Fruit fly (Drosophila melanogaster) whole organism, embryonic: ENCODE measurements around the gene Der-2.
A peak's percentile ranks its signal among the peaks of the same experiment; 100 is the strongest.

ENCODE experiments used
- Abd-B ChIP-seq: fragments of 200-800 bp; sonication (Bioruptor generic); optimal IDR thresholded peaks from 2 replicates; lab custom pipeline; 2018; ENCODE audit warnings: missing biosample characterization, mild to moderate bottlenecking, missing genetic modification characterization, moderate library complexity
- Ada2b ChIP-seq: fragments of 200-800 bp; sonication (Bioruptor generic); IDR thresholded peaks from 2 replicates; pipeline ENCODE4 v1.3.6; 2022; ENCODE audit warnings: missing biosample characterization, missing genetic modification characterization
- BtbVII ChIP-seq: fragments of 200-800 bp; sonication (Bioruptor generic); optimal IDR thresholded peaks from 3 replicates; lab custom pipeline; 2017; ENCODE audit warnings: missing biosample characterization, mild to moderate bottlenecking, missing genetic modification characterization
- CG12155 ChIP-seq: fragments of 200-800 bp; sonication (Bioruptor generic); optimal IDR thresholded peaks from 3 replicates; lab custom pipeline; 2016; ENCODE audit warnings: missing biosample characterization, missing genetic modification characterization
- CG12769 ChIP-seq: fragments of 200-800 bp; sonication (Bioruptor generic); optimal IDR thresholded peaks from 2 replicates; lab custom pipeline; 2019; ENCODE audit warnings: missing biosample characterization, mild to moderate bottlenecking, missing genetic modification characterization, moderate library complexity
- CG13624 ChIP-seq: fragments of 200-800 bp; sonication (Bioruptor generic); optimal IDR thresholded peaks from 2 replicates; lab custom pipeline; 2016; ENCODE audit warnings: missing biosample characterization, missing genetic modification characterization
- CG1529 ChIP-seq: fragments of 200-800 bp; sonication (Bioruptor generic); optimal IDR thresholded peaks from 3 replicates; lab custom pipeline; 2018; ENCODE audit warnings: missing biosample characterization, missing genetic modification characterization
- CG16863 ChIP-seq: fragments of 200-800 bp; sonication (Bioruptor generic); optimal IDR thresholded peaks from 3 replicates; lab custom pipeline; 2016; ENCODE audit warnings: missing biosample characterization, missing genetic modification characterization
- CG17912 ChIP-seq: fragments of 200-800 bp; sonication (Bioruptor generic); optimal IDR thresholded peaks from 2 replicates; lab custom pipeline; 2018; ENCODE audit warnings: missing biosample characterization, mild to moderate bottlenecking, missing genetic modification characterization
- CG2120 ChIP-seq: fragments of 200-800 bp; sonication (Bioruptor generic); optimal IDR thresholded peaks from 3 replicates; lab custom pipeline; 2016; ENCODE audit warnings: missing biosample characterization, missing genetic modification characterization
- CG33557 ChIP-seq: fragments of 200-800 bp; sonication (Bioruptor generic); optimal IDR thresholded peaks from 2 replicates; lab custom pipeline; 2019; ENCODE audit warnings: missing biosample characterization, mild to moderate bottlenecking, missing genetic modification characterization, moderate library complexity
- CG4328 ChIP-seq: fragments of 200-800 bp; sonication (Bioruptor generic); optimal IDR thresholded peaks from 3 replicates; lab custom pipeline; 2017; ENCODE audit warnings: missing biosample characterization, missing genetic modification reagents, missing genetic modification characterization
- CG4707 ChIP-seq: fragments of 200-800 bp; sonication (Bioruptor generic); optimal IDR thresholded peaks from 2 replicates; lab custom pipeline; 2018; ENCODE audit warnings: missing biosample characterization, mild to moderate bottlenecking, missing genetic modification characterization, moderate library complexity
- CG4854 ChIP-seq: fragments of 200-800 bp; sonication (Bioruptor generic); optimal IDR thresholded peaks from 2 replicates; lab custom pipeline; 2016; ENCODE audit warnings: missing biosample characterization, missing genetic modification characterization, inconsistent platforms
- CG6254 ChIP-seq: fragments of 200-800 bp; sonication (Bioruptor generic); optimal IDR thresholded peaks from 3 replicates; lab custom pipeline; 2017; ENCODE audit warnings: mild to moderate bottlenecking, missing biosample characterization, missing genetic modification reagents, missing genetic modification characterization
- CG7357 ChIP-seq: fragments of 200-800 bp; sonication (Bioruptor generic); IDR thresholded peaks from 3 replicates; pipeline ENCODE4 v1.3.6; 2022; ENCODE audit warnings: missing biosample characterization, missing genetic modification characterization
- CG7987 ChIP-seq: fragments of 200-800 bp; sonication (Bioruptor generic); optimal IDR thresholded peaks from 2 replicates; lab custom pipeline; 2018; ENCODE audit warnings: missing biosample characterization, mild to moderate bottlenecking, missing genetic modification characterization, moderate library complexity
- CG8765 ChIP-seq: fragments of 200-800 bp; sonication (Bioruptor generic); IDR thresholded peaks from 2 replicates; pipeline ENCODE4 v1.3.6; 2022; ENCODE audit warnings: missing biosample characterization, missing genetic modification characterization
- CG8944 ChIP-seq: fragments of 200-800 bp; sonication (Bioruptor generic); optimal IDR thresholded peaks from 3 replicates; lab custom pipeline; 2016; ENCODE audit warnings: missing biosample characterization, missing genetic modification characterization
- D ChIP-seq, 2 experiments: fragments of 200-800 bp in 1 of 2; fragments of >200 bp in 1 of 2; sonication (Bioruptor generic) in 1 of 2; optimal IDR thresholded peaks; 2 replicates in 1 of 2; 3 replicates in 1 of 2; lab custom pipeline; 2017; ENCODE audit warnings: mild to moderate bottlenecking in 1 of 2, missing biosample characterization in 1 of 2, missing genetic modification characterization in 1 of 2, missing genetic modification reagents in 1 of 2
- Elba2 ChIP-seq: fragments of 200-800 bp; sonication (Bioruptor generic); optimal IDR thresholded peaks from 3 replicates; lab custom pipeline; 2016; ENCODE audit warnings: missing biosample characterization, missing genetic modification characterization
- Ets97D ChIP-seq: fragments of 200-800 bp; sonication (Bioruptor generic); optimal IDR thresholded peaks from 3 replicates; lab custom pipeline; 2016; ENCODE audit warnings: missing biosample characterization, missing genetic modification characterization
- HLH54F ChIP-seq: fragments of 200-800 bp; sonication (Bioruptor generic); optimal IDR thresholded peaks from 3 replicates; lab custom pipeline; 2016; ENCODE audit warnings: missing biosample characterization, missing genetic modification characterization
- Hmx ChIP-seq: fragments of 200-800 bp; sonication (Bioruptor generic); optimal IDR thresholded peaks from 2 replicates; lab custom pipeline; 2016; ENCODE audit warnings: missing biosample characterization, missing genetic modification characterization
- NfI ChIP-seq: fragments of 200-800 bp; sonication (Bioruptor generic); optimal IDR thresholded peaks from 3 replicates; lab custom pipeline; 2018; ENCODE audit warnings: missing biosample characterization, mild to moderate bottlenecking, missing genetic modification characterization, moderate library complexity
- Rfx ChIP-seq: fragments of 200-800 bp; sonication (Bioruptor generic); IDR thresholded peaks from 2 replicates; pipeline ENCODE4 v1.3.6; 2022; ENCODE audit warnings: missing biosample characterization, missing genetic modification characterization
- Ssrp ChIP-seq: fragments of 200-800 bp; sonication (Bioruptor generic); optimal IDR thresholded peaks from 2 replicates; lab custom pipeline; 2018; ENCODE audit warnings: missing biosample characterization, mild to moderate bottlenecking, missing genetic modification characterization, moderate library complexity
- Trl ChIP-seq, 3 experiments: fragments of >200 bp in 2 of 3; fragments of 200-800 bp in 1 of 3; sonication (Bioruptor generic) in 1 of 3; optimal IDR thresholded peaks; 2 replicates in 1 of 3; 3 replicates in 2 of 3; lab custom pipeline; 2016 to 2017; ENCODE audit warnings: missing biosample characterization in 1 of 3, missing genetic modification characterization in 1 of 3
- ap ChIP-seq: fragments of 200-800 bp; sonication (Bioruptor generic); IDR thresholded peaks from 2 replicates; pipeline ENCODE4 v1.3.6; 2022; ENCODE audit warnings: missing biosample characterization, missing genetic modification characterization
- az2 ChIP-seq: fragments of 200-800 bp; sonication (Bioruptor generic); optimal IDR thresholded peaks from 3 replicates; lab custom pipeline; 2016; ENCODE audit warnings: missing biosample characterization, missing genetic modification characterization
- caup ChIP-seq: fragments of 200-800 bp; sonication (Bioruptor generic); optimal IDR thresholded peaks from 3 replicates; lab custom pipeline; 2017; ENCODE audit warnings: missing biosample characterization, mild to moderate bottlenecking, missing genetic modification characterization, moderate library complexity; ENCODE audit not compliant: severe bottlenecking
- ci ChIP-seq: fragments of 200-800 bp; sonication (Bioruptor generic); IDR thresholded peaks from 3 replicates; pipeline ENCODE4 v1.3.6; 2022; ENCODE audit warnings: missing biosample characterization, missing genetic modification characterization
- danr ChIP-seq: fragments of 200-800 bp; sonication (Bioruptor generic); IDR thresholded peaks from 2 replicates; pipeline ENCODE4 v1.3.6; 2022; ENCODE audit warnings: missing biosample characterization, missing genetic modification characterization
- dimm ChIP-seq: fragments of 200-800 bp; sonication (Bioruptor generic); IDR thresholded peaks from 2 replicates; pipeline ENCODE4 v1.3.6; 2022; ENCODE audit warnings: missing biosample characterization, missing genetic modification characterization
- fd96Cb ChIP-seq: fragments of 200-800 bp; sonication (Bioruptor generic); optimal IDR thresholded peaks from 2 replicates; lab custom pipeline; 2018; ENCODE audit warnings: missing biosample characterization, mild to moderate bottlenecking, missing genetic modification characterization, moderate library complexity
- gem ChIP-seq: fragments of 200-800 bp; sonication (Bioruptor generic); optimal IDR thresholded peaks from 2 replicates; lab custom pipeline; 2019; ENCODE audit warnings: missing biosample characterization, mild to moderate bottlenecking, missing genetic modification characterization, moderate library complexity
- gro ChIP-seq: fragments of 200-800 bp; sonication (Bioruptor generic); optimal IDR thresholded peaks from 2 replicates; lab custom pipeline; 2016; ENCODE audit warnings: missing biosample characterization, missing genetic modification characterization
- hbn ChIP-seq: fragments of 200-800 bp; sonication (Bioruptor generic); IDR thresholded peaks from 2 replicates; pipeline ENCODE4 v1.3.6; 2022; ENCODE audit warnings: missing biosample characterization, missing genetic modification characterization; ENCODE audit not compliant: partially characterized antibody
- kah ChIP-seq: fragments of 200-800 bp; sonication (Bioruptor generic); optimal IDR thresholded peaks from 2 replicates; lab custom pipeline; 2018; ENCODE audit warnings: missing biosample characterization, mild to moderate bottlenecking, missing genetic modification characterization
- lbe ChIP-seq: fragments of 200-800 bp; sonication (Bioruptor generic); optimal IDR thresholded peaks from 2 replicates; lab custom pipeline; 2016; ENCODE audit warnings: missing biosample characterization, mild to moderate bottlenecking, missing genetic modification characterization
- lmd ChIP-seq: fragments of 200-800 bp; sonication (Bioruptor generic); IDR thresholded peaks from 2 replicates; pipeline ENCODE4 v1.3.6; 2022; ENCODE audit warnings: missing biosample characterization, missing genetic modification characterization
- lola ChIP-seq, 3 experiments: fragments of >200 bp in 2 of 3; fragments of 200-800 bp in 1 of 3; sonication (Bioruptor generic) in 1 of 3; optimal IDR thresholded peaks; 2 replicates each; lab custom pipeline; 2017 to 2019; ENCODE audit warnings: missing biosample characterization in 3 of 3, missing genetic modification characterization in 3 of 3, mild to moderate bottlenecking in 1 of 3, moderate library complexity in 1 of 3
- nau ChIP-seq: fragments of 200-800 bp; sonication (Bioruptor generic); optimal IDR thresholded peaks from 3 replicates; lab custom pipeline; 2017; ENCODE audit warnings: missing biosample characterization, mild to moderate bottlenecking, missing genetic modification characterization, missing genetic modification reagents
- slp2 ChIP-seq: fragments of 200-800 bp; sonication (Bioruptor generic); optimal IDR thresholded peaks from 2 replicates; lab custom pipeline; 2016; ENCODE audit warnings: missing biosample characterization, missing genetic modification characterization
- ssp ChIP-seq: fragments of 200-800 bp; sonication (Bioruptor generic); IDR thresholded peaks from 2 replicates; pipeline ENCODE4 v1.3.6; 2022; ENCODE audit warnings: missing biosample characterization, missing genetic modification characterization
- stc ChIP-seq: fragments of 200-800 bp; sonication (Bioruptor generic); IDR thresholded peaks from 2 replicates; pipeline ENCODE4 v1.3.6; 2022; ENCODE audit warnings: missing biosample characterization, missing genetic modification characterization
- tgo ChIP-seq: fragments of 200-800 bp; sonication (Bioruptor generic); IDR thresholded peaks from 3 replicates; pipeline ENCODE4 v1.3.6; 2022; ENCODE audit warnings: missing biosample characterization, missing genetic modification characterization

The Der-2 gene

DNA sequence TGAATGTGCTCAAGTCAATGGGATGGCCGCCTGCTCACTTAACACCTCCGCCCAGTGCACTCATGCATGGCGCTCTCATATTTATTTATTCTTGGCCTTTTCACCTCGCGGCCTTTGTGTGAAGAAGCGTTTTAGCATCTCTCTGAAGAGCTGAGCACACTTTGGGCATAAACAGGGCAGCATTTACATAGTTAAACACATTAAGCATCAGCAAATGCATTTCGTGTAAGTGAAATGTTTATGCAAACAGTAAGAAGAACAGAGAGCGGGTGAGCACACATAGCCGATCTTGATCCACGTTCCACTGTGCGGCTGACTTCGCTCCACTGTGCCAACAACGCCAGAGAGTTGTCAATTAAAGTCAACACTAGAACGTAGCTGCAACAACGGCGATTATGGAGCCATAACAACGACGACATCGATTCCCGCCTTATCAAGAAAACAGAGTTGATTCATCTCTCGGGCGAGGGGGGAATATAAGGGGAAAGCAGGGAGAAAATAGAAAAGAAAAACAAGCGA, 40.6 kb upstream of the Der-2 start (continued):
- no peak for TF ChIP-seq CG8765 (GFP tag; lab: Robert Waterston, UW)

- TF ChIP-seq ci (GFP tag; lab: Robert Waterston, UW) (peak; percentile 91), CG16863 (GFP tag; lab: Kevin White, UChicago) (no peak), gro (GFP tag; lab: Kevin White, UChicago) (no peak), Ada2b (peak; percentile 62; the same call in 1 of the 2 replicates), lola (GFP tag; optimal IDR thresholded peaks at IDR 0.05; lab: Kevin White, UChicago) (peak in 1 of 3 experiments; percentile 34), D (optimal IDR thresholded peaks at IDR 0.05; lab: Kevin White, UChicago) (no peak), D (GFP tag; optimal IDR thresholded peaks at IDR 0.05; lab: Kevin White, UChicago) (peak; percentile 65), hbn (GFP tag; lab: Robert Waterston, UW) (no peak), CG2120 (GFP tag; lab: Kevin White, UChicago) (no peak), caup (GFP tag; lab: Kevin White, UChicago) (no peak), CG33557 (no peak), BtbVII (GFP tag; lab: Kevin White, UChicago) (no peak), Abd-B (GFP tag; lab: Kevin White, UChicago) (peak; percentile 35), CG13624 (peak; percentile 14), ap (GFP tag; lab: Robert Waterston, UW) (peak; percentile 65), CG4854 (no peak), CG7357 (peak; percentile 12; the same call in 1 of the 3 replicates), CG17912 (no peak), CG8944 (GFP tag; lab: Kevin White, UChicago) (peak; percentile 45), CG6254 (GFP tag; lab: Kevin White, UChicago) (peak; percentile 80), Ets97D (GFP tag; lab: Kevin White, UChicago) (no peak), lmd (GFP tag; lab: Robert Waterston, UW) (peak; percentile 73), CG7987 (no peak), NfI (GFP tag; lab: Kevin White, UChicago) (no peak), slp2 (GFP tag; lab: Kevin White, UChicago) (no peak), danr (GFP tag; lab: Robert Waterston, UW) (peak; percentile 58; the same call in 1 of the 2 replicates), lbe (GFP tag; lab: Kevin White, UChicago) (no peak), CG12769 (tag; lab: Kevin White, UChicago) (no peak), stc (GFP tag; lab: Robert Waterston, UW) (peak; percentile 86), fd96Cb (tag; lab: Kevin White, UChicago) (peak; percentile 94), Rfx (no peak), kah (GFP tag; lab: Kevin White, UChicago) (peak; percentile 49), Trl (optimal IDR thresholded peaks at IDR 0.05; lab: Kevin White, UChicago) (no peak), Trl (GFP tag; optimal IDR thresholded peaks at IDR 0.05; lab: Kevin White, UChicago) (peak; percentile 22), Ssrp (peak; percentile 69), dimm (peak; percentile 55; the same call in 1 of the 2 replicates), nau (peak; percentile 36), CG12155 (GFP tag; lab: Kevin White, UChicago) (no peak), az2 (GFP tag; lab: Kevin White, UChicago) (peak; percentile 44), gem (tag; lab: Kevin White, UChicago) (peak; percentile 89), ssp (GFP tag; lab: Robert Waterston, UW) (peak; percentile 43; the same call in 1 of the 2 replicates), HLH54F (GFP tag; lab: Kevin White, UChicago) (no peak), tgo (GFP tag; lab: Robert Waterston, UW) (peak; percentile 70), Elba2 (no peak), CG4328 (GFP tag; lab: Kevin White, UChicago) (peak; percentile 11), CG1529 (GFP tag; lab: Kevin White, UChicago) (no peak), Hmx (GFP tag; lab: Kevin White, UChicago) (no peak), CG4707 (no peak)
These were observed 40.2 kb upstream of the Der-2 start for dm6 chr3R:16524178-16524577.
